Fruit fly (Drosophila melanogaster) whole organism, embryonic: ENCODE measurements around the gene CG17819.
A peak's percentile ranks its signal among the peaks of the same experiment; 100 is the strongest.

Experiments
- Bdp1 ChIP-seq: fragments of 200-800 bp; sonication (Bioruptor generic); optimal IDR thresholded peaks from 3 replicates; lab custom pipeline; 2016; ENCODE audit warnings: missing biosample characterization, missing genetic modification characterization
- CG11247 ChIP-seq: fragments of 200-800 bp; sonication (Bioruptor generic); IDR thresholded peaks from 2 replicates; pipeline ENCODE4 v1.3.6; 2022; ENCODE audit warnings: missing biosample characterization, missing genetic modification characterization
- CG12299 ChIP-seq: fragments of 200-800 bp; sonication (Bioruptor generic); optimal IDR thresholded peaks from 2 replicates; lab custom pipeline; 2018; ENCODE audit warnings: missing biosample characterization, mild to moderate bottlenecking, missing genetic modification characterization
- CG12659 ChIP-seq: fragments of 200-800 bp; sonication (Bioruptor generic); optimal IDR thresholded peaks from 3 replicates; lab custom pipeline; 2017; ENCODE audit warnings: mild to moderate bottlenecking, missing biosample characterization, missing genetic modification reagents, missing genetic modification characterization
- CG13287 ChIP-seq: fragments of 200-800 bp; sonication (Bioruptor generic); IDR thresholded peaks from 2 replicates; pipeline ENCODE4 v1.3.6; 2022; ENCODE audit warnings: missing biosample characterization, missing genetic modification characterization; ENCODE audit not compliant: partially characterized antibody
- CG14667 ChIP-seq: fragments of 200-800 bp; sonication (Bioruptor generic); IDR thresholded peaks from 2 replicates; pipeline ENCODE4 v1.3.6; 2022; ENCODE audit warnings: missing biosample characterization, missing genetic modification characterization
- CG15269 ChIP-seq: fragments of 200-800 bp; sonication (Bioruptor generic); optimal IDR thresholded peaks from 2 replicates; lab custom pipeline; 2018; ENCODE audit warnings: missing biosample characterization, mild to moderate bottlenecking, missing genetic modification characterization, moderate library complexity
- CG15479 ChIP-seq: fragments of 200-800 bp; sonication (Bioruptor generic); optimal IDR thresholded peaks from 3 replicates; lab custom pipeline; 2019; ENCODE audit warnings: missing biosample characterization, mild to moderate bottlenecking, missing genetic modification characterization, moderate library complexity
- CG17568 ChIP-seq: fragments of 200-800 bp; sonication (Bioruptor generic); optimal IDR thresholded peaks from 2 replicates; lab custom pipeline; 2018; ENCODE audit warnings: missing biosample characterization, mild to moderate bottlenecking, missing genetic modification characterization, moderate library complexity
- CG18011 ChIP-seq: fragments of 200-800 bp; sonication (Bioruptor generic); optimal IDR thresholded peaks from 2 replicates; lab custom pipeline; 2017; ENCODE audit warnings: missing biosample characterization, missing genetic modification characterization, mild to moderate bottlenecking, moderate library complexity, missing genotype
- CG1832 ChIP-seq: fragments of 200-800 bp; sonication (Bioruptor generic); optimal IDR thresholded peaks from 2 replicates; lab custom pipeline; 2017; ENCODE audit warnings: missing biosample characterization, mild to moderate bottlenecking, missing genetic modification characterization, inconsistent platforms
- CG18476 ChIP-seq: fragments of 200-800 bp; sonication (Bioruptor generic); optimal IDR thresholded peaks from 2 replicates; lab custom pipeline; 2016; ENCODE audit warnings: missing biosample characterization, mild to moderate bottlenecking, missing genetic modification characterization
- CG2202 ChIP-seq: fragments of 200-800 bp; sonication (Bioruptor generic); optimal IDR thresholded peaks from 2 replicates; lab custom pipeline; 2018; ENCODE audit warnings: missing biosample characterization, mild to moderate bottlenecking, missing genetic modification characterization
- CG33213 ChIP-seq: fragments of 200-800 bp; sonication (Bioruptor generic); optimal IDR thresholded peaks from 3 replicates; lab custom pipeline; 2016; ENCODE audit warnings: missing biosample characterization, missing genetic modification characterization
- CTCF ChIP-seq: fragments of 200-800 bp; sonication (Bioruptor generic); optimal IDR thresholded peaks from 2 replicates; lab custom pipeline; 2017; ENCODE audit warnings: missing biosample characterization, mild to moderate bottlenecking, missing genetic modification characterization, moderate library complexity
- Drgx ChIP-seq: fragments of 200-800 bp; sonication (Bioruptor generic); IDR thresholded peaks from 2 replicates; pipeline ENCODE4 v1.3.6; 2022; ENCODE audit warnings: missing biosample characterization, missing genetic modification characterization
- GATAe ChIP-seq: fragments of 200-800 bp; sonication (Bioruptor generic); conservative IDR thresholded peaks from 2 replicates; pipeline ENCODE4 v1.3.6; 2022; ENCODE audit warnings: missing biosample characterization, missing genetic modification characterization
- HHEX ChIP-seq: fragments of 200-800 bp; sonication (Bioruptor generic); optimal IDR thresholded peaks from 3 replicates; lab custom pipeline; 2017; ENCODE audit warnings: missing biosample characterization, mild to moderate bottlenecking, missing genetic modification characterization, missing genetic modification reagents
- Mes4 ChIP-seq: fragments of 200-800 bp; sonication (Bioruptor generic); optimal IDR thresholded peaks from 2 replicates; lab custom pipeline; 2016; ENCODE audit warnings: missing biosample characterization, missing genetic modification characterization
- NC2β ChIP-seq: fragments of 200-800 bp; sonication (Bioruptor generic); optimal IDR thresholded peaks from 2 replicates; lab custom pipeline; 2016; ENCODE audit warnings: missing biosample characterization, missing genetic modification characterization
- Oaz ChIP-seq: fragments of 200-800 bp; sonication (Bioruptor generic); IDR thresholded peaks from 2 replicates; pipeline ENCODE4 v1.3.6; 2022; ENCODE audit warnings: missing biosample characterization, missing genetic modification characterization
- Six4 ChIP-seq: fragments of 200-800 bp; sonication (Bioruptor generic); optimal IDR thresholded peaks from 2 replicates; lab custom pipeline; 2016; ENCODE audit warnings: missing biosample characterization, missing genetic modification characterization
- ac ChIP-seq: fragments of 200-800 bp; sonication (Bioruptor generic); optimal IDR thresholded peaks from 3 replicates; lab custom pipeline; 2017; ENCODE audit warnings: missing biosample characterization, mild to moderate bottlenecking, missing genetic modification characterization
- bcd ChIP-seq: fragments of 200-800 bp; sonication (Bioruptor generic); optimal IDR thresholded peaks from 2 replicates; lab custom pipeline; 2017; ENCODE audit warnings: missing biosample characterization, mild to moderate bottlenecking, missing genetic modification characterization
- bsh ChIP-seq, 2 experiments: fragments of 200-800 bp; sonication (Bioruptor generic); optimal IDR thresholded peaks; 2 replicates each; lab custom pipeline; 2017 to 2018; ENCODE audit warnings: mild to moderate bottlenecking in 2 of 2, missing biosample characterization in 2 of 2, missing genetic modification characterization in 2 of 2, moderate library complexity in 1 of 2
- crp ChIP-seq, 2 experiments: fragments of 200-800 bp; sonication (Bioruptor generic); optimal IDR thresholded peaks; 2 replicates in 1 of 2; 3 replicates in 1 of 2; lab custom pipeline; 2017; ENCODE audit warnings: missing biosample characterization in 2 of 2, missing genetic modification characterization in 2 of 2, mild to moderate bottlenecking in 1 of 2, moderate library complexity in 1 of 2
- eyg ChIP-seq: fragments of 200-800 bp; sonication (Bioruptor generic); optimal IDR thresholded peaks from 3 replicates; lab custom pipeline; 2016; ENCODE audit warnings: missing biosample characterization, missing genetic modification characterization
- kay ChIP-seq: fragments of 200-800 bp; sonication (Bioruptor generic); optimal IDR thresholded peaks from 2 replicates; lab custom pipeline; 2016; ENCODE audit warnings: missing biosample characterization, missing genetic modification characterization
- nmo ChIP-seq: fragments of 200-800 bp; sonication (Bioruptor generic); optimal IDR thresholded peaks from 2 replicates; lab custom pipeline; 2018; ENCODE audit warnings: missing biosample characterization, mild to moderate bottlenecking, missing genetic modification characterization, moderate library complexity
- nom ChIP-seq: fragments of 200-800 bp; sonication (Bioruptor generic); optimal IDR thresholded peaks from 2 replicates; lab custom pipeline; 2017; ENCODE audit warnings: missing biosample characterization, missing genetic modification characterization, mild to moderate bottlenecking, moderate library complexity, missing genetic modification reagents
- prd ChIP-seq, 3 experiments: fragments of >200 bp in 2 of 3; fragments of 200-800 bp in 1 of 3; sonication (Bioruptor generic) in 1 of 3; optimal IDR thresholded peaks in 2 of 3; IDR thresholded peaks in 1 of 3; 2 replicates in 2 of 3; 3 replicates in 1 of 3; pipeline versions ENCODE4 v1.3.6 to Lab custom; 2017 to 2022; ENCODE audit warnings: missing biosample characterization in 1 of 3, missing genetic modification characterization in 1 of 3
- pros ChIP-seq: fragments of 200-800 bp; sonication (Bioruptor generic); optimal IDR thresholded peaks from 3 replicates; lab custom pipeline; 2019; ENCODE audit warnings: missing biosample characterization, mild to moderate bottlenecking, missing genetic modification characterization, moderate library complexity
- pzg ChIP-seq: fragments of 200-800 bp; sonication (Bioruptor generic); optimal IDR thresholded peaks from 3 replicates; lab custom pipeline; 2018; ENCODE audit warnings: missing biosample characterization, mild to moderate bottlenecking, missing genetic modification characterization, moderate library complexity
- rib ChIP-seq: fragments of 200-800 bp; sonication (Bioruptor generic); IDR thresholded peaks from 2 replicates; pipeline ENCODE4 v1.3.6; 2022; ENCODE audit warnings: missing biosample characterization, missing genetic modification characterization
- sens ChIP-seq: fragments of 200-800 bp; sonication (Bioruptor generic); peaks from one replicate; lab custom pipeline; 2016; ENCODE audit warnings: missing biosample characterization, missing genetic modification characterization
- tna ChIP-seq: fragments of 200-800 bp; sonication (Bioruptor generic); IDR thresholded peaks from 2 replicates; pipeline ENCODE4 v1.3.6; 2022; ENCODE audit warnings: missing biosample characterization, missing genetic modification characterization; ENCODE audit not compliant: partially characterized antibody

CG17819 gene

dm6 chr3R:21911516-21911915 lies 26.2 kb upstream of the CG17819 start, which contains the start of gene Qsox3:
Qsox3 (plus strand) TSS chr3R:21911816.
- TF ChIP-seq ac (GFP tag; lab: Kevin White, UChicago) (no peak), CG18476 (no peak), pzg (no peak), CG1832 (no peak), Bdp1 (GFP tag; lab: Kevin White, UChicago) (no peak), Six4 (GFP tag; lab: Kevin White, UChicago) (no peak), Mes4 (GFP tag; lab: Kevin White, UChicago) (no peak), CG13287 (GFP tag; lab: Robert Waterston, UW) (no peak), CG12299 (no peak), CG15269 (tag; lab: Kevin White, UChicago) (no peak)

dm6 chr3R:21906867-21907266 lies 21.5 kb upstream of the CG17819 start:
- no peak for TF ChIP-seq eyg (GFP tag; lab: Kevin White, UChicago)
- no peak for TF ChIP-seq CG14667 (GFP tag; lab: Robert Waterston, UW)
- TF ChIP-seq, all 482 proteins: peak for 0

- TF ChIP-seq bsh (GFP tag; optimal IDR thresholded peaks at IDR 0.05; lab: Kevin White, UChicago) (peak in 1 of 2 experiments; percentile 83), sens (peak; percentile 26), Drgx (GFP tag; lab: Robert Waterston, UW) (peak; percentile 80), GATAe (GFP tag; lab: Robert Waterston, UW) (no peak), prd (optimal IDR thresholded peaks at IDR 0.05; lab: Kevin White, UChicago) (no peak), prd (GFP tag; IDR thresholded peaks at IDR 0.05; lab: Robert Waterston, UW) (0 out of 3 replicates have a peak, but pooled peaks have one; percentile 9), nom (GFP tag; lab: Kevin White, UChicago) (peak; percentile 64), CG2202 (tag; lab: Kevin White, UChicago) (no peak)
These were observed 20.3 kb upstream of the CG17819 start for dm6 chr3R:21905615-21906014.

- TF ChIP-seq kay (GFP tag; lab: Kevin White, UChicago) (no peak), rib (GFP tag; lab: Robert Waterston, UW) (no peak), Oaz (no peak), CG18011 (GFP tag; lab: Kevin White, UChicago) (no peak), nmo (no peak), crp (GFP tag; optimal IDR thresholded peaks at IDR 0.05; lab: Kevin White, UChicago) (no peak), pros (no peak), tna (GFP tag; lab: Robert Waterston, UW) (no peak), ac (GFP tag; lab: Kevin White, UChicago) (no peak), bcd (GFP tag; lab: Kevin White, UChicago) (no peak), CG17568 (no peak), CG11247 (GFP tag; lab: Robert Waterston, UW) (no peak), CG33213 (GFP tag; lab: Kevin White, UChicago) (no peak), CG12659 (GFP tag; lab: Kevin White, UChicago) (no peak), CTCF (GFP tag; lab: Kevin White, UChicago) (no peak), NC2β (no peak), CG15479 (GFP tag; lab: Kevin White, UChicago) (no peak), HHEX (no peak)
These were observed 19.0 kb upstream of the CG17819 start for dm6 chr3R:21904345-21904744.
